Worm (Caenorhabditis elegans) whole organism, mixed stage, embryonic: ENCODE measurements around the gene C40A11.8.

Experiments used
- ceh-39 ChIP-seq: fragments of 150-350 bp; optimal IDR thresholded peaks from 2 replicates; lab custom pipeline; 2014; ENCODE audit warnings: missing biosample characterization, missing genetic modification characterization
- ceh-83 ChIP-seq: fragments of 200-800 bp; sonication (Bioruptor generic); optimal IDR thresholded peaks from 2 replicates; lab custom pipeline; 2018; ENCODE audit warnings: mild to moderate bottlenecking, missing genetic modification characterization, missing compliant biosample characterization
- ces-1 ChIP-seq: fragments of 150-350 bp; optimal IDR thresholded peaks from 2 replicates; lab custom pipeline; 2014; ENCODE audit warnings: missing biosample characterization, missing genetic modification reagents, missing genetic modification characterization
- hlh-1 ChIP-seq: fragments of 150-350 bp; optimal IDR thresholded peaks from 2 replicates; lab custom pipeline; 2014; ENCODE audit warnings: missing biosample characterization, missing genetic modification reagents, missing genetic modification characterization
- lsy-2 ChIP-seq: fragments of 150-350 bp; optimal IDR thresholded peaks from 2 replicates; lab custom pipeline; 2014; ENCODE audit warnings: missing biosample characterization, missing genetic modification characterization
- mab-5 ChIP-seq: fragments of 150-350 bp; optimal IDR thresholded peaks from 2 replicates; lab custom pipeline; 2014; ENCODE audit warnings: missing biosample characterization, missing genetic modification characterization
- nhr-2 ChIP-seq: fragments of 150-350 bp; optimal IDR thresholded peaks from 2 replicates; lab custom pipeline; 2014; ENCODE audit warnings: missing biosample characterization, missing genetic modification characterization
- nhr-76 ChIP-seq: sonication (generic microtip); optimal IDR thresholded peaks from 2 replicates; lab custom pipeline; 2017; ENCODE audit warnings: missing biosample characterization, missing genetic modification characterization
- pha-4 ChIP-seq: fragments of 150-350 bp; optimal IDR thresholded peaks from 2 replicates; lab custom pipeline; 2018; ENCODE audit warnings: missing biosample characterization, missing genetic modification reagents, missing genetic modification characterization
- snpc-4 ChIP-seq: fragments of 150-350 bp; optimal IDR thresholded peaks from 2 replicates; lab custom pipeline; 2014; ENCODE audit warnings: missing biosample characterization, missing genetic modification characterization
- unc-120 ChIP-seq: sonication (generic microtip); optimal IDR thresholded peaks from 2 replicates; lab custom pipeline; 2017; ENCODE audit warnings: missing genetic modification characterization, missing compliant biosample characterization; ENCODE audit not compliant: poor library complexity, severe bottlenecking
- unc-62 ChIP-seq: fragments of 150-350 bp; optimal IDR thresholded peaks from 2 replicates; lab custom pipeline; 2014; ENCODE audit warnings: missing biosample characterization, missing genetic modification reagents, missing genetic modification characterization
- zip-8 ChIP-seq: fragments of 150-350 bp; optimal IDR thresholded peaks from 2 replicates; lab custom pipeline; 2014; ENCODE audit warnings: missing biosample characterization, missing genetic modification characterization
- ztf-11 ChIP-seq: fragments of 150-350 bp; optimal IDR thresholded peaks from 2 replicates; lab custom pipeline; 2014; ENCODE audit warnings: missing biosample characterization, missing genetic modification characterization

DNA sequence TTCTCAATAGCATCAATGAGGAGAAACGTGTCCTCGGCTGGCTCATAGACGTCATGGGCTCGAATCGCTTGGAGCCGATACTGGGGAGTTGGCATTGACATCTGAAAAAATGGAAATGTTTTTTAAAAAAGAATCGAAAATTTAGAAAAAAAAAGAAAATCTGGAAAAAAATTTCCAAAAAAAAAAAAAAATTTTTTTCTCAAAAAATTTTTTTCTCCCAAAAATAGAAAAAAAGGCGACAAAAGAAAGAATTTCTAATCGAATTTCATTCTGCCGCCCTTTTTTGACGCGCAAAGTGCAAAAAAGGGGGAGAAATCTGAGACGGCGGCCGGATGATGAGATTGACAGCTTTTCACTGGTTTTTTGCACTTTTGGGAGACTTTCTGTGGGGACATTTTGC lies 38.6 kb upstream of the C40A11.8 start, which contains the start of gene mtq-2:
- TF ChIP-seq zip-8 (no peak), ceh-39 (no peak), snpc-4 (no peak), nhr-2 (no peak), nhr-76 (no peak), pha-4 (tag; lab: Kevin White, UChicago) (no peak), mab-5 (tag; lab: Kevin White, UChicago) (no peak), unc-62 (GFP tag; lab: Kevin White, UChicago) (no peak), unc-120 (tag; lab: Kevin White, UChicago) (no peak), ceh-83 (GFP tag; lab: Kevin White, UChicago) (no peak), hlh-1 (no peak), ces-1 (GFP tag; lab: Kevin White, UChicago) (no peak), lsy-2 (tag; lab: Kevin White, UChicago) (no peak), ztf-11 (no peak)
